Fruit fly (Drosophila melanogaster): ENCODE results near the gene CG13720.
A peak's percentile ranks its signal among the peaks of the same experiment; 100 is the strongest.

Gene CG13720

dm6 chr3L:4534481-4534880 lies 34.2 kb upstream of the CG13720 start:
- TF ChIP-seq psq (optimal IDR thresholded peaks at IDR 0.05) (no peak), Dll (optimal IDR thresholded peaks at IDR 0.05) (no peak), pan (optimal IDR thresholded peaks at IDR 0.05) (no peak), usp (GFP tag; optimal IDR thresholded peaks at IDR 0.05) (no peak), EcR (GFP tag; optimal IDR thresholded peaks at IDR 0.05) (no peak), CG8478 (optimal IDR thresholded peaks at IDR 0.05) (no peak)

dm6 chr3L:4533941-4534340 lies 33.6 kb upstream of the CG13720 start:
- TF ChIP-seq pan (optimal IDR thresholded peaks at IDR 0.05) (no peak), CG8478 (optimal IDR thresholded peaks at IDR 0.05) (no peak), Dll (optimal IDR thresholded peaks at IDR 0.05) (no peak), EcR (GFP tag; optimal IDR thresholded peaks at IDR 0.05) (no peak), psq (optimal IDR thresholded peaks at IDR 0.05) (no peak), usp (GFP tag; optimal IDR thresholded peaks at IDR 0.05) (no peak)

- TF ChIP-seq Dll (optimal IDR thresholded peaks at IDR 0.05) (no peak), psq (optimal IDR thresholded peaks at IDR 0.05) (no peak), CG8478 (optimal IDR thresholded peaks at IDR 0.05) (no peak), pan (optimal IDR thresholded peaks at IDR 0.05) (no peak), usp (GFP tag; optimal IDR thresholded peaks at IDR 0.05) (no peak), EcR (GFP tag; optimal IDR thresholded peaks at IDR 0.05) (no peak)
Measured at dm6 chr3L:4532841-4533619, 32.7 kb upstream of the CG13720 start, which contains the start of gene CG11353. CG11353 (plus strand) TSS chr3L:4533170.

dm6 chr3L:4531941-4532478 lies 31.7 kb upstream of the CG13720 start, which contains the start of gene Tie:
Tie (minus strand) TSS chr3L:4532145.
- no peak for TF ChIP-seq CG8478 (optimal IDR thresholded peaks at IDR 0.05)
- no peak for TF ChIP-seq pan (optimal IDR thresholded peaks at IDR 0.05)

- TF ChIP-seq pan (optimal IDR thresholded peaks at IDR 0.05) (no peak), psq (optimal IDR thresholded peaks at IDR 0.05) (no peak), usp (GFP tag; optimal IDR thresholded peaks at IDR 0.05) (no peak), EcR (GFP tag; optimal IDR thresholded peaks at IDR 0.05) (no peak), CG8478 (optimal IDR thresholded peaks at IDR 0.05) (no peak), Dll (optimal IDR thresholded peaks at IDR 0.05) (no peak)
Measured at dm6 chr3L:4521809-4522208, 21.5 kb upstream of the CG13720 start.

DNA sequence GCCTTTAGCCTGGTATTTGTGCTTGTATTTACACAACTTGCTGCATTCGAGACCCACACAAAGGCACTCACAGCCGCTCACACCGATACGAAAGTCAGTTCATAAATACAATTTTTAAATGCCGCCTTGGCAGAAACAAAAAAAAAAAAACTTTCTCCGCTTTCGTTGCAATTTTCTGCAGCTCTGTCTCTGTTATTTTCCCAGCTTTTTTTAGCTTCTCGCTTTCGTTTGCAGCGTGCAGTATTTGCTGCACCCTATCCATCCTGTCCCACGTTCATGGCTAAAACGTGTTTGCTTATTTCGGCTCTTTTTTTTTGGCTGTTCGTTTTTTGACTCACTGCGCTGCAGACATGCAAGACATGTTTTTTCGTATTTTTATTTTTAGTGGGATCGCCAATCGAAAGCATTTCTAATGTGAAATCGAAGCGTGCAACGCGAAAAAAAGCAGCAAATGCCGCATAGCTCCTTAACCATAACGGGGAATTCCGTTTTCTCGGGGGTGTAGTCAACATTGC lies 19.2 kb upstream of the CG13720 start:
- TF ChIP-seq pan (optimal IDR thresholded peaks at IDR 0.05) (no peak), psq (optimal IDR thresholded peaks at IDR 0.05) (no peak), CG8478 (optimal IDR thresholded peaks at IDR 0.05) (no peak), Dll (optimal IDR thresholded peaks at IDR 0.05) (no peak), usp (GFP tag; optimal IDR thresholded peaks at IDR 0.05) (no peak), EcR (GFP tag; optimal IDR thresholded peaks at IDR 0.05) (no peak)

DNA sequence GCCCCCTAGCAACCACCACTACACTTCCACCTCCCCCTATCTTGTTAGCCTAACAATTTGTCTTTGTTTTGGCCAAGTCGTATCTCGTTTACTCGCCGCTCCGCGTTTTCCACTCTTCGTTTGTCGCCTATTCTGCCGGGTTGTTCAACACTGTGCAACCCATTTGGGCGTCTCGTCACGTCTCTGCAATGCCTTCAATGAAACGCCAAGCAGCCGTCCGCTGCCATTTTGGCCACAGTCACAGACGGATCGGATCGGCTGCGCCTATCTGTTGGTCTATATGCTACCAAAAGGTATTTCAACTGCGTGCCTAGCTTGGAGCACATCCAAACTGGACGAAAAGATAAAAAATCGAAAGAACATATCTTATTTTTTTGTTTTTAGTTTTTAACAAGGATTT lies 16.1 kb upstream of the CG13720 start:
- TF ChIP-seq psq (optimal IDR thresholded peaks at IDR 0.05) (no peak), CG8478 (optimal IDR thresholded peaks at IDR 0.05) (no peak), usp (GFP tag; optimal IDR thresholded peaks at IDR 0.05) (no peak), EcR (GFP tag; optimal IDR thresholded peaks at IDR 0.05) (no peak), pan (optimal IDR thresholded peaks at IDR 0.05) (no peak), Dll (optimal IDR thresholded peaks at IDR 0.05) (no peak)

dm6 chr3L:4510317-4510716 lies 10.0 kb upstream of the CG13720 start:
- TF ChIP-seq CG8478 (optimal IDR thresholded peaks at IDR 0.05), result no peak
- TF ChIP-seq psq (optimal IDR thresholded peaks at IDR 0.05), result no peak
- TF ChIP-seq usp (GFP tag; optimal IDR thresholded peaks at IDR 0.05), result no peak
- TF ChIP-seq EcR (GFP tag; optimal IDR thresholded peaks at IDR 0.05), result no peak
- no peak for TF ChIP-seq pan (optimal IDR thresholded peaks at IDR 0.05)
- TF ChIP-seq Dll (optimal IDR thresholded peaks at IDR 0.05), result no peak

- no peak for TF ChIP-seq pan (optimal IDR thresholded peaks at IDR 0.05)
- no peak for TF ChIP-seq usp (GFP tag; optimal IDR thresholded peaks at IDR 0.05)
- TF ChIP-seq psq (optimal IDR thresholded peaks at IDR 0.05), result no peak
- no peak for TF ChIP-seq Dll (optimal IDR thresholded peaks at IDR 0.05)
- TF ChIP-seq CG8478 (optimal IDR thresholded peaks at IDR 0.05), result no peak
- no peak for TF ChIP-seq EcR (GFP tag; optimal IDR thresholded peaks at IDR 0.05)
Measured at dm6 chr3L:4508926-4509457, 8.7 kb upstream of the CG13720 start.

- no peak for TF ChIP-seq Dll (optimal IDR thresholded peaks at IDR 0.05)
- no peak for TF ChIP-seq pan (optimal IDR thresholded peaks at IDR 0.05)
- TF ChIP-seq EcR (GFP tag; optimal IDR thresholded peaks at IDR 0.05), result peak in 1 of 2 experiments; percentile 50
Measured at dm6 chr3L:4508307-4508706, 8.0 kb upstream of the CG13720 start, which contains the start of gene NT1. NT1 (minus strand) TSS chr3L:4508433.

DNA sequence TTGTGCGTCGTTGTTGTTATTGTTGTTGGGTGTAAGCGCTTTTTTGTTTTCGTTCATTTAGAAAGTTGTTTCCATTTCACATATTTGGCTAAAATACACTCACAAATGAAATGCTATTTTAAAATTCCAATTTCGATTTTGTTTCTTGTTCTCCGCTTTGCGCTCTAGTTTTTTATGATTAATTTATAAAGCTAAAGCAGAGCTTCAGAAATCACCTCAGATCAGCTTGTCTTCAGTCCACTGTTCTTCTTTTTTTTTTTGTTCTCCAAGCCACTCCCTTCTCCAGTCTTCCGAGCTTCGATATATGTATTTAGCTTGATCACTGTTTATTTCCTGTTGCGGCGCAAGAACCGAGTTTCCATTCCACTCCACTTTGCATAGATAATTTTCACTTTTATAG lies 7.5 kb upstream of the CG13720 start:
- TF ChIP-seq psq (optimal IDR thresholded peaks at IDR 0.05) (no peak), pan (optimal IDR thresholded peaks at IDR 0.05) (no peak), Dll (optimal IDR thresholded peaks at IDR 0.05) (no peak), CG8478 (optimal IDR thresholded peaks at IDR 0.05) (no peak), usp (GFP tag; optimal IDR thresholded peaks at IDR 0.05) (no peak), EcR (GFP tag; optimal IDR thresholded peaks at IDR 0.05) (no peak)

DNA sequence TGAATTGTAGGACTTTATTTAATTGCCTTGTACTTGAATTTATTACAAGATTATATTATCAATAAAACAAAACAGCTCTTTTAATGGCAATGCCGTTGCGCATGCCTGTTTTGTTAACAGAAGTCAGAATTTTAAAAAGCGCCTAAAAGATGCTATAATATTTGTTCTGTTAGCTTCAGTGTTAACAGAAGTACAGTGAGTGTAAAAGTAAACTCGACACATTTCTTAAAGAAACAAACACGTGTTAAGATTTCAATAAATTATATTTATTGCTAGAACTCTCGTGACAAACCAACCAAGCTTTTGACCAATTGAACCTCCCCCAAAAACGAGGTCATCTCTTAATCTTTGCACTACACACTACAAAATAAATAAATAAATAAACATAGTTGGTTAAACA lies 1.1 kb upstream of the CG13720 start:
- TF ChIP-seq pan (optimal IDR thresholded peaks at IDR 0.05) (no peak), CG8478 (optimal IDR thresholded peaks at IDR 0.05) (no peak), Dll (optimal IDR thresholded peaks at IDR 0.05) (no peak), usp (GFP tag; optimal IDR thresholded peaks at IDR 0.05) (no peak), psq (optimal IDR thresholded peaks at IDR 0.05) (no peak), EcR (GFP tag; optimal IDR thresholded peaks at IDR 0.05) (no peak)

Measured in whole organism.